Fruit fly (Drosophila melanogaster) whole organism: Measurements from ENCODE around the gene myd.

Source experiments
- CG8478 ChIP-seq: fragments of >200 bp; optimal IDR thresholded peaks from 2 replicates; lab custom pipeline; 2018; ENCODE audit warnings: inconsistent platforms
- Dll ChIP-seq: fragments of >200 bp; optimal IDR thresholded peaks from 2 replicates; lab custom pipeline; 2017
- psq ChIP-seq: fragments of >200 bp; optimal IDR thresholded peaks from 2 replicates; lab custom pipeline; 2017
- usp ChIP-seq: fragments of >200 bp; optimal IDR thresholded peaks from 2 replicates; lab custom pipeline; 2017; ENCODE audit warnings: missing biosample characterization, missing genetic modification characterization, mixed read lengths

dm6 chr3R:19157997-19158396, 22.5 kb upstream of the myd start:
- TF ChIP-seq CG8478 (no peak), psq (lab: Kevin White, UChicago) (no peak), usp (GFP tag; lab: Kevin White, UChicago) (no peak), Dll (lab: Kevin White, UChicago) (no peak)
